Worm (Caenorhabditis elegans) whole organism, late embryonic: ENCODE measurements around the gene lgc-25.

ENCODE experiments used
- nfya-1 ChIP-seq: sonication (generic microtip); optimal IDR thresholded peaks from 2 replicates; lab custom pipeline; 2017; ENCODE audit warnings: missing genetic modification characterization, mild to moderate bottlenecking, missing compliant biosample characterization, antibody characterized with exemption, moderate library complexity
- sox-4 ChIP-seq: sonication (generic microtip); optimal IDR thresholded peaks from 2 replicates; lab custom pipeline; 2017; ENCODE audit warnings: mild to moderate bottlenecking, missing genetic modification characterization, inconsistent platforms, missing compliant biosample characterization

DNA sequence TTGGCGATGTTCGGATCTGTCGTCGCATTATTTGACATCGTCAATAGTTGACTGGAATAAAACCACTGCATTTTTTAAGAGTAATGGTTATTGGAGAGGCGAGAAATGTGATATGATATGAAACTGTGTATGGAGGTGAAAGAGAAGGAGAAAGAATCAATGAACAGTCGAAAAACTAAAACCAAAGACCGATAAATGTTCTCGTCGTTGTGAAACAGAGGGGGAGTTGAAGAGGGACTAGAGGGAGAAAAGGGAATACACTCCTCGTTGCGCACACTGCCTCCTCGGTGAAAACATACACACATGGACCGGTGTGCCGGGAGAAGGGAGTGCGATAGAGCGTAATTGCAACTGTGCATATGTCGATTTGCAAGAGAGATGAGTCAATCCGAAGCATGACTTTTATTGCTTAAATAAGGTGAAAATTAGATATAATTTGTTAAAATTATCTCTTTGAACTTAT, 8.1 kb upstream of the lgc-25 start, which contains the start of gene sym-4:
- TF ChIP-seq sox-4 (no peak), nfya-1 (peak; percentile 77)
